Worm (Caenorhabditis elegans): ENCODE data around the gene C13C4.7.
"Not testable (repeated sequence)": the region's sequence is repeated elsewhere in the genome, so short reads cannot be mapped to it uniquely, and the experiment has no call there.

- TF ChIP-seq pes-1 (GFP tag; IDR thresholded peaks at IDR 0.05); B0310.2 (tag; optimal IDR thresholded peaks at IDR 0.05); hmg-4 (GFP tag; optimal IDR thresholded peaks at IDR 0.05); ama-1 (optimal IDR thresholded peaks at IDR 0.05): not testable (repeated sequence)
Measured at ce11 chrV:12130688-12131087, 10.4 kb upstream of the C13C4.7 start, which contains the start of gene C27A7.6.
